Worm (Caenorhabditis elegans) whole organism, midembryonic: Measurements from ENCODE around the gene Y73C8C.10.

Experiments used
- T22C8.4 ChIP-seq: fragments of 200-800 bp; sonication (Bioruptor generic); IDR thresholded peaks from 2 replicates; pipeline ENCODE4 v1.3.6; 2022; ENCODE audit warnings: missing genetic modification characterization, missing compliant biosample characterization
- cog-1 ChIP-seq: sonication (generic microtip); optimal IDR thresholded peaks from 2 replicates; lab custom pipeline; 2016; ENCODE audit warnings: missing genetic modification characterization, missing compliant biosample characterization
- flt-1 ChIP-seq: fragments of 200-800 bp; sonication (Bioruptor generic); IDR thresholded peaks from 2 replicates; pipeline ENCODE4 v1.3.6; 2022; ENCODE audit warnings: missing genetic modification characterization, missing compliant biosample characterization
- klf-2 ChIP-seq: fragments of 200-800 bp; sonication (Bioruptor generic); conservative IDR thresholded peaks from 2 replicates; pipeline ENCODE4 v1.3.6; 2022; ENCODE audit warnings: missing genetic modification reagents, missing genetic modification characterization, missing compliant biosample characterization
- med-1 ChIP-seq: sonication (generic microtip); optimal IDR thresholded peaks from 2 replicates; lab custom pipeline; 2017; ENCODE audit warnings: missing genetic modification characterization, mild to moderate bottlenecking, missing compliant biosample characterization, antibody characterized with exemption, missing genetic modification reagents; ENCODE audit not compliant: insufficient read depth
- ref-1 ChIP-seq: fragments of 200-800 bp; sonication (Bioruptor generic); conservative IDR thresholded peaks from 2 replicates; pipeline ENCODE4 v1.3.6; 2022; ENCODE audit warnings: missing genetic modification reagents, missing genetic modification characterization, missing compliant biosample characterization
- tab-1 ChIP-seq: fragments of 200-800 bp; sonication (Bioruptor generic); IDR thresholded peaks from 2 replicates; pipeline ENCODE4 v1.3.6; 2022; ENCODE audit warnings: missing genetic modification characterization, missing compliant biosample characterization
- ztf-23 ChIP-seq: fragments of 200-800 bp; sonication (Bioruptor generic); IDR thresholded peaks from 2 replicates; pipeline ENCODE4 v1.3.6; 2022; ENCODE audit warnings: missing genetic modification reagents, missing genetic modification characterization, missing compliant biosample characterization

DNA sequence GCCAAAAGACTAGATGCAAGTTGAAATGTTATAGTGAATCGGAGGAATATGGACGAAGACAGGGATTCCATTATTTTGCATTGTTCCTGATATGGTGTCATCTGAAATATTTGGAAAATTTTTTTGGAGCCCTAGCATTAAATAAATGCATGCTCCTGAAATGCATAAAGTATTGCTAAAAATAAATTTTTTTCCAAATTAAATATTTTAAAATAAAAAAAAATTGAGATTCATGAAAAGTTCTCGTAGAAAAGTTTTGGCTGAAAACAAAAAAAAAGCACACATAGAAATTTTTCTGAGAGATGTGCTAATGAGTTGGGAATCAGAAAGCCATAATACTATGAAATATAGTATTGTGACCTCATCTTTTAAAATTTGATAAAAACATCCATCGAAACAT is 27.5 kb upstream of the Y73C8C.10 start, which contains the start of gene srab-7:
- no peak for TF ChIP-seq flt-1 (GFP tag; lab: Robert Waterston, UW)
- no peak for TF ChIP-seq klf-2 (GFP tag; lab: Robert Waterston, UW)
- TF ChIP-seq ref-1 (GFP tag; lab: Robert Waterston, UW), result no peak
- no peak for TF ChIP-seq ztf-23
- no peak for TF ChIP-seq med-1 (GFP tag; lab: Kevin White, UChicago)
- no peak for TF ChIP-seq cog-1 (tag; lab: Kevin White, UChicago)
- TF ChIP-seq T22C8.4, result no peak
- TF ChIP-seq tab-1, result no peak
